Worm (Caenorhabditis elegans) whole organism, L2 larva: Measurements from ENCODE around the gene W02H3.3.

ENCODE experiments used
- F13H6.1 ChIP-seq: sonication (generic microtip); optimal IDR thresholded peaks from 2 replicates; lab custom pipeline; 2016; ENCODE audit warnings: missing genetic modification characterization, missing compliant biosample characterization
- Y55F3AM.14 ChIP-seq: fragments of 200-800 bp; sonication (Bioruptor generic); optimal IDR thresholded peaks from 2 replicates; lab custom pipeline; 2018; ENCODE audit warnings: mild to moderate bottlenecking, missing genetic modification characterization, missing compliant biosample characterization
- crh-2 ChIP-seq: sonication (generic microtip); optimal IDR thresholded peaks from 2 replicates; lab custom pipeline; 2017; ENCODE audit warnings: missing biosample characterization, missing genetic modification characterization
- fos-1 ChIP-seq: fragments of 150-350 bp; optimal IDR thresholded peaks from 2 replicates; lab custom pipeline; 2014; ENCODE audit warnings: missing biosample characterization, missing genetic modification characterization
- gmeb-1 ChIP-seq: fragments of 150-350 bp; optimal IDR thresholded peaks from 2 replicates; lab custom pipeline; 2014; ENCODE audit warnings: missing biosample characterization, missing genetic modification characterization
- nhr-6 ChIP-seq: fragments of 150-350 bp; optimal IDR thresholded peaks from 2 replicates; lab custom pipeline; 2014; ENCODE audit warnings: missing biosample characterization, missing genetic modification characterization
- sma-3 ChIP-seq: sonication (generic microtip); optimal IDR thresholded peaks from 2 replicates; lab custom pipeline; 2016; ENCODE audit warnings: missing genetic modification reagents, missing genetic modification characterization, missing compliant biosample characterization
- sma-9 ChIP-seq, 2 experiments: fragments of 150-350 bp in 1 of 2; sonication (generic microtip) in 1 of 2; optimal IDR thresholded peaks; 2 replicates each; lab custom pipeline; 2014 to 2016; ENCODE audit warnings: missing genetic modification characterization in 2 of 2, mild to moderate bottlenecking in 1 of 2, missing biosample characterization in 1 of 2, missing compliant biosample characterization in 1 of 2, missing genetic modification reagents in 1 of 2, moderate library complexity in 1 of 2
- unc-62 ChIP-seq: fragments of 150-350 bp; optimal IDR thresholded peaks from 2 replicates; lab custom pipeline; 2014; ENCODE audit warnings: missing biosample characterization, missing genetic modification reagents, missing genetic modification characterization

Gene W02H3.3

DNA sequence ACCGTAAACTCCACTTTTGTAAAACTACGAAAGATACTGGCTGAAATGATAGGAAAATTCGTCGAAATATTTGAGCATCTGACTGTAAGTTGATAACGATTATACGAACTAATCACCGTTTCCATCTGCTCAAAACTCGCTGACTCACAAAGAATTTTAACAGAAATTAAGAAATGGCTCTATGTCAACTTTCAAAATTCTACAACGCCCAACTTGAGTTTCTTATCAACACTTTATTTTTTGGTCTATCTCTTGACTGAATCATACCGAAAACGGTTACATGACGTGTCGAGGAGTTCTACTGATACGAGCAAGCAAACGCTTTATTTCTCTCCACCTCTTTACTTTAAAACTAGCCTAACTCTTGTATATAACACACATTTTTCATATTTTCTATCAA, 50.8 kb downstream of the W02H3.3 start, which contains the start of gene clc-1:
Gene clc-1, plus strand, starts transcription at position 264 of the 400 bp plus-strand sequence.
- TF ChIP-seq nhr-6 (tag; lab: Kevin White, UChicago) (no peak), crh-2 (peak; percentile 84), F13H6.1 (peak; percentile 38), sma-3 (GFP tag; lab: Kevin White, UChicago) (no peak), sma-9 (GFP tag; optimal IDR thresholded peaks at IDR 0.05; lab: Kevin White, UChicago) (peak; percentile 50), sma-9 (tag; optimal IDR thresholded peaks at IDR 0.05; lab: Kevin White, UChicago) (no peak), Y55F3AM.14 (GFP tag; lab: Kevin White, UChicago) (no peak), unc-62 (GFP tag; lab: Kevin White, UChicago) (no peak), fos-1 (tag; lab: Kevin White, UChicago) (peak; percentile 98), gmeb-1 (tag; lab: Kevin White, UChicago) (peak; percentile 44)
